Worm (Caenorhabditis elegans) whole organism, late embryonic: ENCODE measurements around the gene F20D1.22.

Experiments used
- C08G9.2 ChIP-seq: sonication (generic microtip); optimal IDR thresholded peaks from 2 replicates; lab custom pipeline; 2016; ENCODE audit warnings: mild to moderate bottlenecking, missing genetic modification characterization, moderate library complexity, missing compliant biosample characterization
- F13H6.1 ChIP-seq: sonication (generic microtip); optimal IDR thresholded peaks from 2 replicates; lab custom pipeline; 2016; ENCODE audit warnings: missing genetic modification characterization, missing compliant biosample characterization
- ceh-48 ChIP-seq: sonication (generic microtip); optimal IDR thresholded peaks from 2 replicates; lab custom pipeline; 2016; ENCODE audit warnings: missing genetic modification characterization, inconsistent platforms, missing compliant biosample characterization
- fkh-10 ChIP-seq: fragments of 150-350 bp; optimal IDR thresholded peaks from 2 replicates; lab custom pipeline; 2014; ENCODE audit warnings: missing biosample characterization, missing genetic modification reagents, missing genetic modification characterization
- fkh-6 ChIP-seq: sonication (generic microtip); optimal IDR thresholded peaks from 2 replicates; lab custom pipeline; 2016; ENCODE audit warnings: missing genetic modification characterization, missing compliant biosample characterization
- madf-2 ChIP-seq: sonication (generic microtip); optimal IDR thresholded peaks from 2 replicates; lab custom pipeline; 2017; ENCODE audit warnings: missing genetic modification characterization, missing compliant biosample characterization
- mec-3 ChIP-seq: sonication (generic microtip); optimal IDR thresholded peaks from 2 replicates; lab custom pipeline; 2016; ENCODE audit warnings: borderline replicate concordance, missing genetic modification characterization, missing compliant biosample characterization
- pha-2 ChIP-seq: sonication (generic microtip); optimal IDR thresholded peaks from 2 replicates; lab custom pipeline; 2017; ENCODE audit warnings: mild to moderate bottlenecking, missing genetic modification characterization, missing compliant biosample characterization
- pqm-1 ChIP-seq: sonication (generic microtip); optimal IDR thresholded peaks from 2 replicates; lab custom pipeline; 2016; ENCODE audit warnings: missing genetic modification characterization, missing compliant biosample characterization
- pros-1 ChIP-seq: fragments of 150-350 bp; optimal IDR thresholded peaks from 2 replicates; lab custom pipeline; 2014; ENCODE audit warnings: missing biosample characterization, missing genetic modification reagents, missing genetic modification characterization
- sdc-2 ChIP-seq: sonication (generic microtip); optimal IDR thresholded peaks from 2 replicates; lab custom pipeline; 2016; ENCODE audit warnings: missing genotype, missing genetic modification characterization, missing compliant biosample characterization
- tbx-2 ChIP-seq: sonication (generic microtip); optimal IDR thresholded peaks from 2 replicates; lab custom pipeline; 2016; ENCODE audit warnings: missing genetic modification characterization, missing compliant biosample characterization
- unc-55 ChIP-seq: sonication (generic microtip); optimal IDR thresholded peaks from 2 replicates; lab custom pipeline; 2017; ENCODE audit warnings: missing biosample characterization, missing genetic modification reagents, missing genetic modification characterization

DNA sequence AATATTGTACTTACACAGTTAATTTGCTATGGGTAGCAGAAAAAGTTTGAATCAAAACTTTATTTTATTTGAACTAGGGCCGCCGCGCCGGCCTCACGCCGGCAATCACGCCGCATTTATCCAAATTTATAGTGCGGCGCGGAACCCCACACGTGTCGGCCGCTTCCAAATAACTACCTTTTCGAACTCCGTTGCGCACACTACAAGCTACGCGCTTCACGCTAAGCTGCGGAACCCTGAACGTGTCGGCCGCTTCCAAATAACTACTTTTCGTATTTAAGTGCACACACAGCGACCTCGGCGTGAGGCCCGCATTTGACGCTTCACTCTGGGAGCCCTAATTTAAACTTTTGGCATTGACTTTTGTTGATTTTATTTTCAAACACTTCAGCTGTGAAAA, 35.2 kb upstream of the F20D1.22 start:
- TF ChIP-seq fkh-10 (GFP tag; lab: Kevin White, UChicago) (no peak), tbx-2 (tag; lab: Kevin White, UChicago) (no peak), ceh-48 (tag; lab: Kevin White, UChicago) (no peak), mec-3 (tag; lab: Kevin White, UChicago) (no peak), madf-2 (tag; lab: Kevin White, UChicago) (no peak), pha-2 (tag; lab: Kevin White, UChicago) (no peak), pros-1 (no peak), unc-55 (GFP tag; lab: Kevin White, UChicago) (no peak), pqm-1 (tag; lab: Kevin White, UChicago) (no peak), C08G9.2 (tag; lab: Kevin White, UChicago) (no peak), F13H6.1 (tag; lab: Kevin White, UChicago) (no peak), sdc-2 (tag; lab: Kevin White, UChicago) (no peak), fkh-6 (tag; lab: Kevin White, UChicago) (no peak)
